Fruit fly (Drosophila melanogaster): ENCODE results near the gene Ir87a.

- TF ChIP-seq fru (GFP tag; optimal IDR thresholded peaks at IDR 0.05) (no peak), Hr78 (GFP tag; optimal IDR thresholded peaks at IDR 0.05) (no peak), usp (GFP tag; optimal IDR thresholded peaks at IDR 0.05) (no peak), lola (GFP tag; optimal IDR thresholded peaks at IDR 0.05) (no peak), GATAd (GFP tag; optimal IDR thresholded peaks at IDR 0.05) (no peak), N (GFP tag; optimal IDR thresholded peaks at IDR 0.05) (no peak)
These were observed 27.1 kb upstream of the Ir87a start for dm6 chr3R:13393009-13393408.
